Fruit fly (Drosophila melanogaster) whole organism, prepupa: Measurements from ENCODE around the gene capt.

Experiments
- Blimp-1 ChIP-seq: fragments of 200-800 bp; sonication (Bioruptor generic); optimal IDR thresholded peaks from 3 replicates; lab custom pipeline; 2017; ENCODE audit warnings: missing biosample characterization, missing genetic modification characterization, mild to moderate bottlenecking, moderate library complexity, missing genetic modification reagents
- CG10631 ChIP-seq: fragments of 200-800 bp; sonication (Bioruptor generic); optimal IDR thresholded peaks from 2 replicates; lab custom pipeline; 2016; ENCODE audit warnings: missing biosample characterization, missing genetic modification characterization
- CG10669 ChIP-seq: fragments of 200-800 bp; sonication (Bioruptor generic); optimal IDR thresholded peaks from 3 replicates; lab custom pipeline; 2018; ENCODE audit warnings: missing biosample characterization, mild to moderate bottlenecking, missing genetic modification characterization, moderate library complexity
- CG11762 ChIP-seq: fragments of 200-800 bp; sonication (Bioruptor generic); optimal IDR thresholded peaks from 3 replicates; lab custom pipeline; 2016; ENCODE audit warnings: missing biosample characterization, missing genetic modification characterization; ENCODE audit not compliant: insufficient read depth
- CG15336 ChIP-seq: fragments of 200-800 bp; sonication (Bioruptor generic); IDR thresholded peaks from 2 replicates; pipeline ENCODE4 v1.3.6; 2022; ENCODE audit warnings: missing biosample characterization, missing genetic modification characterization
- CG3919 ChIP-seq: fragments of 200-800 bp; sonication (Bioruptor generic); optimal IDR thresholded peaks from 3 replicates; lab custom pipeline; 2016; ENCODE audit warnings: missing biosample characterization, missing genetic modification characterization
- CG6163 ChIP-seq: fragments of 200-800 bp; sonication (Bioruptor generic); IDR thresholded peaks from 3 replicates; pipeline ENCODE4 v1.3.6; 2022; ENCODE audit warnings: missing biosample characterization, missing genetic modification characterization
- CG6808 ChIP-seq: fragments of 200-800 bp; sonication (Bioruptor generic); optimal IDR thresholded peaks from 3 replicates; lab custom pipeline; 2017; ENCODE audit warnings: missing biosample characterization, missing genetic modification characterization, mild to moderate bottlenecking, moderate library complexity, missing genetic modification reagents
- CG6854 ChIP-seq: fragments of 200-800 bp; sonication (Bioruptor generic); optimal IDR thresholded peaks from 2 replicates; lab custom pipeline; 2017; ENCODE audit warnings: missing biosample characterization, mild to moderate bottlenecking, missing genetic modification characterization
- CG7368 ChIP-seq: fragments of 200-800 bp; sonication (Bioruptor generic); optimal IDR thresholded peaks from 3 replicates; lab custom pipeline; 2016; ENCODE audit warnings: missing biosample characterization, missing genetic modification characterization
- Eip75B ChIP-seq: fragments of 200-800 bp; sonication (Bioruptor generic); optimal IDR thresholded peaks from 3 replicates; lab custom pipeline; 2016; ENCODE audit warnings: missing biosample characterization, missing genetic modification characterization
- Eip78C ChIP-seq: fragments of 200-800 bp; sonication (Bioruptor generic); peaks from one replicate; lab custom pipeline; 2016; ENCODE audit warnings: missing biosample characterization, missing genetic modification characterization
- Ets21C ChIP-seq: fragments of 200-800 bp; sonication (Bioruptor generic); optimal IDR thresholded peaks from 3 replicates; lab custom pipeline; 2016; ENCODE audit warnings: missing biosample characterization, missing genetic modification characterization
- Gug ChIP-seq: fragments of 200-800 bp; sonication (Bioruptor generic); IDR thresholded peaks from 2 replicates; pipeline ENCODE4 v1.3.6; 2022; ENCODE audit warnings: missing biosample characterization, missing genetic modification characterization
- Hr38 ChIP-seq: sonication (Bioruptor generic); optimal IDR thresholded peaks from 2 replicates; lab custom pipeline; 2016; ENCODE audit warnings: missing biosample characterization, missing genetic modification characterization
- Hr4 ChIP-seq: fragments of 200-800 bp; sonication (Bioruptor generic); optimal IDR thresholded peaks from 3 replicates; lab custom pipeline; 2016; ENCODE audit warnings: missing biosample characterization, missing genetic modification characterization
- Lpt ChIP-seq: fragments of 200-800 bp; sonication (Bioruptor generic); optimal IDR thresholded peaks from 3 replicates; lab custom pipeline; 2016; ENCODE audit warnings: missing biosample characterization, missing genetic modification characterization
- Met ChIP-seq: fragments of 200-800 bp; sonication (Bioruptor generic); optimal IDR thresholded peaks from 3 replicates; lab custom pipeline; 2016; ENCODE audit warnings: missing biosample characterization, missing genetic modification characterization
- Smox ChIP-seq: fragments of 200-800 bp; sonication (Bioruptor generic); optimal IDR thresholded peaks from 3 replicates; lab custom pipeline; 2016; ENCODE audit warnings: missing biosample characterization, missing genetic modification characterization
- Sox14 ChIP-seq: fragments of 200-800 bp; sonication (Bioruptor generic); optimal IDR thresholded peaks from 3 replicates; lab custom pipeline; 2016; ENCODE audit warnings: missing biosample characterization, missing genetic modification characterization
- achi ChIP-seq: fragments of 200-800 bp; sonication (Bioruptor generic); optimal IDR thresholded peaks from 3 replicates; lab custom pipeline; 2016; ENCODE audit warnings: missing biosample characterization, missing genetic modification characterization
- acj6 ChIP-seq: fragments of 200-800 bp; sonication (Bioruptor generic); optimal IDR thresholded peaks from 3 replicates; lab custom pipeline; 2016; ENCODE audit warnings: missing biosample characterization, missing genetic modification characterization
- cyc ChIP-seq: fragments of 200-800 bp; sonication (Bioruptor generic); optimal IDR thresholded peaks from 3 replicates; lab custom pipeline; 2016; ENCODE audit warnings: missing biosample characterization, missing genetic modification characterization
- dsx ChIP-seq: fragments of 200-800 bp; optimal IDR thresholded peaks from 3 replicates; lab custom pipeline; 2019; ENCODE audit warnings: missing biosample characterization, mild to moderate bottlenecking, missing genetic modification characterization, moderate library complexity; ENCODE audit not compliant: poor library complexity, severe bottlenecking
- eg ChIP-seq: fragments of 200-800 bp; sonication (Bioruptor generic); IDR thresholded peaks from 3 replicates; pipeline ENCODE4 v1.3.6; 2022; ENCODE audit warnings: missing biosample characterization, missing genetic modification characterization
- esn ChIP-seq: fragments of 200-800 bp; sonication (Bioruptor generic); optimal IDR thresholded peaks from 2 replicates; lab custom pipeline; 2016; ENCODE audit warnings: missing biosample characterization, mild to moderate bottlenecking, missing genetic modification characterization, moderate library complexity
- net ChIP-seq: fragments of 200-800 bp; sonication (Bioruptor generic); optimal IDR thresholded peaks from 3 replicates; lab custom pipeline; 2016; ENCODE audit warnings: missing biosample characterization, missing genetic modification characterization
- pdm3 ChIP-seq: fragments of 200-800 bp; sonication (Bioruptor generic); optimal IDR thresholded peaks from 3 replicates; lab custom pipeline; 2016; ENCODE audit warnings: missing biosample characterization, missing genetic modification characterization
- ss ChIP-seq, 2 experiments: fragments of 200-800 bp; sonication (Bioruptor generic); optimal IDR thresholded peaks; 2 replicates in 1 of 2; 3 replicates in 1 of 2; lab custom pipeline; 2017 to 2018; ENCODE audit warnings: mild to moderate bottlenecking in 2 of 2, missing biosample characterization in 2 of 2, missing genetic modification characterization in 2 of 2, moderate library complexity in 1 of 2
- svp ChIP-seq: fragments of 200-800 bp; sonication (Bioruptor generic); peaks from one replicate; lab custom pipeline; 2016; ENCODE audit warnings: missing biosample characterization, missing genetic modification characterization
- topi ChIP-seq: fragments of 200-800 bp; sonication (Bioruptor generic); optimal IDR thresholded peaks from 3 replicates; lab custom pipeline; 2016; ENCODE audit warnings: missing biosample characterization, missing genetic modification characterization
- vri ChIP-seq: fragments of 200-800 bp; sonication (Bioruptor generic); optimal IDR thresholded peaks from 3 replicates; lab custom pipeline; 2016; ENCODE audit warnings: missing biosample characterization, mild to moderate bottlenecking, missing genetic modification characterization

The capt gene

DNA sequence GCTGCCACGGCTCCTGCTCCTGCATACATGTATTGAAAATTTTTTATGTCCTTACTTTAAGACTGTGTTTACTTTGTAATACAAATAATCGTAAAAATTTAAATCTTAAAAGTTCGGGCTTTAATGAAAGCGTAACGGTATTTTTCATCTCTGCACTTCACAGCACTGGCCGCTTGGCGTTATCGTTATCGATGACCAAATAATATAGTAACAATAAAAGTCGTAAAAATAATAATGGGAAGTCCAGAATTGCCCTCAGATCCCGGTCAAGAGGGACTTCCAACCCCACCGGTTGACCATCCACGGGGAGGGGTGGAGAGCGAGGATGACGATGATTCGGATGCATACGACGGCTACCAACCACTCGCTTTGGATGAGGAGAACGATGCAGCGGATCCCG lies 8.3 kb upstream of the capt start, which contains the start of gene CG14341:
Gene CG14341, plus strand, starts transcription at position 181 of the 400 bp plus-strand sequence.
- TF ChIP-seq Hr4 (no peak), dsx (no peak), svp (GFP tag; lab: Kevin White, UChicago) (peak; percentile 66), vri (GFP tag; lab: Kevin White, UChicago) (no peak), esn (GFP tag; lab: Kevin White, UChicago) (peak; percentile 26), Gug (no peak)

DNA sequence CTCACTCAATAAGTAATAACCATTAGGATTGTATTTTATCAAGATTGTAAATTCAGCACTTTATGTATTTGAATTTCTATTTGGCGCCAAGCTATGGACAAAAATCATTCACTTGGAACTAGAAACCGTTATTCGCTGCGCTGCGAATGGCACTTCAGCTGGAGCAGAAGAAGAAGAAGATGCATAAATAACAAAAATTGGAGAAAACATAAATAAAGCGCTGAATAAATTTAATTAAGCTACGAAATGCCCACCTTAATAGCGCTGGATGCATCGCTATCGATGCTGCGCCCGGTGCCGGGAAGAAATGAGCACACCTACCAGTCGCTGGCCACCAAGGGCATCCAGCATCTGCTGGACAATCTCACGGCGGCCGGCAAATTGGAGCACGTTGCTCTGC lies 6.2 kb upstream of the capt start, which contains the start of gene IntS14:
Gene IntS14, plus strand, starts transcription at position 150 of the 400 bp plus-strand sequence.
- TF ChIP-seq Smox (GFP tag; lab: Kevin White, UChicago) (no peak), Sox14 (no peak), ss (GFP tag; optimal IDR thresholded peaks at IDR 0.05; lab: Kevin White, UChicago) (no peak), CG11762 (GFP tag; lab: Kevin White, UChicago) (no peak), CG6854 (no peak), CG3919 (GFP tag; lab: Kevin White, UChicago) (no peak), Eip75B (no peak), CG6808 (GFP tag; lab: Kevin White, UChicago) (no peak), Met (GFP tag; lab: Kevin White, UChicago) (no peak), Hr38 (GFP tag; lab: Kevin White, UChicago) (no peak), CG10669 (GFP tag; lab: Kevin White, UChicago) (no peak), CG15336 (no peak), acj6 (GFP tag; lab: Kevin White, UChicago) (no peak), net (GFP tag; lab: Kevin White, UChicago) (no peak), Ets21C (GFP tag; lab: Kevin White, UChicago) (no peak), CG7368 (no peak), CG10631 (GFP tag; lab: Kevin White, UChicago) (no peak), cyc (no peak)
- TF ChIP-seq, all 60 proteins: peak for 0

dm6 chr2L:1163538-1164143 lies 5.6 kb upstream of the capt start, which contains the start of gene CG5080:
Gene CG5080 (minus strand): TSS chr2L:1163886.
- TF ChIP-seq topi (no peak), svp (GFP tag; lab: Kevin White, UChicago) (peak; percentile 100), Eip75B (peak; percentile 14), CG6163 (GFP tag; lab: Robert Waterston, UW) (no peak), Eip78C (peak; percentile 60), pdm3 (GFP tag; lab: Kevin White, UChicago) (no peak), Lpt (GFP tag; lab: Kevin White, UChicago) (no peak)

dm6 chr2L:1158519-1159319 lies 657 bp upstream of the capt start, which contains the start of gene Tango14:
Gene Tango14 (plus strand): TSS chr2L:1158661.
- TF ChIP-seq Blimp-1 (GFP tag; lab: Kevin White, UChicago) (no peak), svp (GFP tag; lab: Kevin White, UChicago) (peak; percentile 35), eg (GFP tag; lab: Robert Waterston, UW) (peak; percentile 35; the same call in 1 of the 3 replicates), achi (GFP tag; lab: Kevin White, UChicago) (no peak)
- TF ChIP-seq, all 60 proteins: peak for 2

dm6 chr2L:1157357-1157678 lies 744 bp downstream of the capt start:
- TF ChIP-seq vri (GFP tag; lab: Kevin White, UChicago), result peak; percentile 40
- TF ChIP-seq CG3919 (GFP tag; lab: Kevin White, UChicago), result peak; percentile 7
- no peak for TF ChIP-seq CG6854
